Worm (Caenorhabditis elegans) whole organism, L4/young adult: Measurements from ENCODE around the gene Y59H11AM.1.

Experiments used
- W03F9.2 ChIP-seq: fragments of 150-350 bp; optimal IDR thresholded peaks from 2 replicates; lab custom pipeline; 2014; ENCODE audit warnings: missing biosample characterization, missing genetic modification characterization
- dao-5 ChIP-seq: sonication (generic microtip); optimal IDR thresholded peaks from 2 replicates; lab custom pipeline; 2016; ENCODE audit warnings: missing genotype, missing genetic modification characterization, moderate library complexity, missing compliant biosample characterization
- him-1 ChIP-seq: sonication (generic microtip); optimal IDR thresholded peaks from 2 replicates; lab custom pipeline; 2016; ENCODE audit warnings: missing genotype, missing genetic modification reagents, missing genetic modification characterization, missing compliant biosample characterization

Gene Y59H11AM.1

ce11 chrIV:8571138-8571537 is at the start of gene Y59H11AM.1:
Gene Y59H11AM.1, plus strand, starts transcription at chrIV:8571438.
- no peak for TF ChIP-seq him-1
- TF ChIP-seq dao-5 (tag; lab: Kevin White, UChicago), result no peak
- TF ChIP-seq W03F9.2, result no peak

ce11 chrIV:8523981-8524380 is 47.3 kb upstream of the Y59H11AM.1 start:
- TF ChIP-seq W03F9.2 (no peak), dao-5 (tag; lab: Kevin White, UChicago) (no peak), him-1 (no peak)

- TF ChIP-seq W03F9.2, result no peak
- TF ChIP-seq dao-5 (tag; lab: Kevin White, UChicago), result no peak
- no peak for TF ChIP-seq him-1
Measured at ce11 chrIV:8526050-8526449, 45.2 kb upstream of the Y59H11AM.1 start.

- TF ChIP-seq dao-5 (tag; lab: Kevin White, UChicago), result no peak
- TF ChIP-seq W03F9.2, result no peak
- TF ChIP-seq him-1, result no peak
Measured at ce11 chrIV:8526579-8526978, 44.7 kb upstream of the Y59H11AM.1 start.

ce11 chrIV:8527598-8528012 is 43.6 kb upstream of the Y59H11AM.1 start:
- no peak for TF ChIP-seq him-1
- TF ChIP-seq W03F9.2, result peak; percentile 58

- no peak for TF ChIP-seq dao-5 (tag; lab: Kevin White, UChicago)
- no peak for TF ChIP-seq W03F9.2
- TF ChIP-seq him-1, result no peak
Measured at ce11 chrIV:8528345-8528744, 42.9 kb upstream of the Y59H11AM.1 start.

- no peak for TF ChIP-seq him-1
- TF ChIP-seq dao-5 (tag; lab: Kevin White, UChicago), result no peak
- TF ChIP-seq W03F9.2, result no peak
Measured at ce11 chrIV:8529039-8529438, 42.2 kb upstream of the Y59H11AM.1 start.

- TF ChIP-seq W03F9.2 (peak; percentile 46), dao-5 (tag; lab: Kevin White, UChicago) (no peak), him-1 (no peak)
Measured at ce11 chrIV:8530042-8531027, 40.9 kb upstream of the Y59H11AM.1 start.

ce11 chrIV:8532024-8532423 is 39.2 kb upstream of the Y59H11AM.1 start:
- no peak for TF ChIP-seq him-1
- no peak for TF ChIP-seq W03F9.2
- no peak for TF ChIP-seq dao-5 (tag; lab: Kevin White, UChicago)

ce11 chrIV:8532796-8533195 is 38.4 kb upstream of the Y59H11AM.1 start:
- TF ChIP-seq dao-5 (tag; lab: Kevin White, UChicago), result no peak
- no peak for TF ChIP-seq W03F9.2
- TF ChIP-seq him-1, result no peak

- TF ChIP-seq W03F9.2, result no peak
- TF ChIP-seq dao-5 (tag; lab: Kevin White, UChicago), result no peak
- no peak for TF ChIP-seq him-1
Measured at ce11 chrIV:8534189-8534588, 37.0 kb upstream of the Y59H11AM.1 start.

ce11 chrIV:8534997-8535414 is 36.2 kb upstream of the Y59H11AM.1 start:
- TF ChIP-seq W03F9.2 (peak; percentile 23), him-1 (no peak)

- TF ChIP-seq W03F9.2 (no peak), him-1 (no peak), dao-5 (tag; lab: Kevin White, UChicago) (no peak)
Measured at ce11 chrIV:8535946-8536345, 35.3 kb upstream of the Y59H11AM.1 start.

- TF ChIP-seq him-1, result no peak
- TF ChIP-seq W03F9.2, result no peak
- no peak for TF ChIP-seq dao-5 (tag; lab: Kevin White, UChicago)
Measured at ce11 chrIV:8538011-8538658, 33.1 kb upstream of the Y59H11AM.1 start.

- no peak for TF ChIP-seq him-1
- no peak for TF ChIP-seq dao-5 (tag; lab: Kevin White, UChicago)
- no peak for TF ChIP-seq W03F9.2
Measured at ce11 chrIV:8538659-8539173, 32.5 kb upstream of the Y59H11AM.1 start, which contains the start of gene hyl-1. Gene hyl-1, plus strand, starts transcription at chrIV:8539123.
